Worm (Caenorhabditis elegans) whole organism, early embryonic: ENCODE measurements around the gene C47E8.11.

Experiments
- B0310.2 ChIP-seq: sonication (generic microtip); optimal IDR thresholded peaks from 2 replicates; lab custom pipeline; 2016; ENCODE audit warnings: mild to moderate bottlenecking, missing genetic modification characterization, missing compliant biosample characterization
- F13C5.2 ChIP-seq: sonication (generic microtip); optimal IDR thresholded peaks from 2 replicates; lab custom pipeline; 2017; ENCODE audit warnings: mild to moderate bottlenecking, missing genetic modification characterization, inconsistent platforms, missing compliant biosample characterization
- aly-1 ChIP-seq: sonication (generic microtip); optimal IDR thresholded peaks from 2 replicates; lab custom pipeline; 2016; ENCODE audit warnings: missing genetic modification characterization, missing compliant biosample characterization
- ama-1 ChIP-seq: fragments of 150-350 bp; optimal IDR thresholded peaks from 2 replicates; lab custom pipeline; 2014
- ceh-13 ChIP-seq: fragments of 200-800 bp; sonication (Bioruptor generic); optimal IDR thresholded peaks from 2 replicates; lab custom pipeline; 2018; ENCODE audit warnings: mild to moderate bottlenecking, missing genetic modification characterization, missing compliant biosample characterization
- ceh-36 ChIP-seq: sonication (generic microtip); optimal IDR thresholded peaks from 2 replicates; lab custom pipeline; 2016; ENCODE audit warnings: missing genetic modification characterization, inconsistent platforms, missing compliant biosample characterization
- ets-7 ChIP-seq: sonication (generic microtip); optimal IDR thresholded peaks from 2 replicates; lab custom pipeline; 2016; ENCODE audit warnings: missing genotype, missing genetic modification characterization, missing compliant biosample characterization
- flt-1 ChIP-seq: fragments of 200-800 bp; sonication (Bioruptor generic); IDR thresholded peaks from 2 replicates; pipeline ENCODE4 v1.3.6; 2022; ENCODE audit warnings: missing genetic modification characterization, missing compliant biosample characterization
- hmbx-1 ChIP-seq: sonication (generic microtip); optimal IDR thresholded peaks from 2 replicates; lab custom pipeline; 2016; ENCODE audit warnings: mild to moderate bottlenecking, missing genetic modification characterization, missing compliant biosample characterization
- hmg-4 ChIP-seq: fragments of 200-800 bp; sonication (Bioruptor generic); optimal IDR thresholded peaks from 2 replicates; lab custom pipeline; 2018; ENCODE audit warnings: mild to moderate bottlenecking, missing genetic modification characterization, missing compliant biosample characterization
- hnd-1 ChIP-seq: sonication (generic microtip); optimal IDR thresholded peaks from 2 replicates; lab custom pipeline; 2016; ENCODE audit warnings: missing genetic modification characterization, missing compliant biosample characterization
- pes-1 ChIP-seq: fragments of 200-800 bp; sonication (Bioruptor generic); IDR thresholded peaks from 2 replicates; pipeline ENCODE4 v1.3.6; 2022; ENCODE audit warnings: missing genetic modification reagents, missing genetic modification characterization, missing compliant biosample characterization
- scrt-1 ChIP-seq: fragments of 200-800 bp; sonication (Bioruptor generic); IDR thresholded peaks from 2 replicates; pipeline ENCODE4 v1.3.6; 2022; ENCODE audit warnings: missing genetic modification characterization, missing compliant biosample characterization
- sea-1 ChIP-seq: fragments of 200-800 bp; sonication (Bioruptor generic); conservative IDR thresholded peaks from 2 replicates; pipeline ENCODE4 v1.3.6; 2022; ENCODE audit warnings: missing genetic modification characterization, missing compliant biosample characterization
- tbx-11 ChIP-seq: fragments of 200-800 bp; sonication (Bioruptor generic); IDR thresholded peaks from 2 replicates; pipeline ENCODE4 v1.3.6; 2022; ENCODE audit warnings: missing genetic modification characterization, missing compliant biosample characterization
- tbx-37 ChIP-seq: fragments of 200-800 bp; sonication (Bioruptor generic); conservative IDR thresholded peaks from 2 replicates; pipeline ENCODE4 v1.3.6; 2022; ENCODE audit warnings: missing genetic modification reagents, missing genetic modification characterization, missing compliant biosample characterization
- tra-4 ChIP-seq: sonication (generic microtip); optimal IDR thresholded peaks from 2 replicates; lab custom pipeline; 2017; ENCODE audit warnings: missing genetic modification characterization, missing compliant biosample characterization

The C47E8.11 gene

DNA sequence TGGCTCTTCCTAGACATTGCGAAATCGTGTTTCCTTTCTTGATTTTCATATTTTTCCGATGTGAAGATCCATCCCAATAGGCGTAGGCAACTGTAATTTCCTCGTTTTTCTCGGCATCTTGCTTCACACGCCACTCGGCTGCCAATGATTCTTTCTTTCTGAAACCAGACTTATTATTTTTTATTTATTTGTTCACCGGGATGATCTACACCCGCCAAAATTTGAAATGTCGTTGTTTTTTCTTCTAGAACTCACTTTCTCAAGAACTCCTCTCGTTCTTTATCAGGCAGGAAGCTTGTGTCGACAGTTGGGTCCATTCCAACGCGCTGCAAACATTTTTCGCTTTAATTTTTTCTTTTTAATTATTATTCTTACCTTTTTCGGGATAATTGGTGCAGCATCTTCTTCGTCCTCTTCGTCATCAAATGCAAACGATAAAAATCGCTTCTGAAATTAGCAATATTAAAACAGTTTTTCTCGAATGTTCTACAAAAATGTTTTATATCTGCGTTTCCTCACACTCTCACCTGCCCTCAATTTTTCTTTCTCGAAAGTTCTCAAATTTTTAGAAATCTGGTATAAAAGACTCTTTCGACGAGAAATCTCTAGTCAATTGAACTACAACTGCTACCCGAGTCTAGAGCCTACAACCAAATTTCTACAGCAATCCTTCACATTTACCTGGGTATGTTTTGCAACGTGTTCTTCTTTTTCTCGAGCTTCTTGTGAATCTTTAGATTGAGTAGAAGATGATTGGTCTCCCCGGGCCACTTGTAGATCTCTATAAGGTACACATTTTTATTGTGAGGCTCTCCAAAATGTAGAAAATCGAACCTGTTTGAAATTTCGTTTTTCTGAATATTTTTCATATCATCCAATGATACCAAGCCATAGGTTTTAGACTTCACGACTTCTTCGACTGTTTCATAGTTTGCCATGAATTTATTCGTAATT, 3.8 kb upstream of the C47E8.11 start, which contains the start of gene hsp-90:
Gene hsp-90, plus strand, starts transcription at position 560 of the 954 bp plus-strand sequence.
- TF ChIP-seq aly-1 (tag; lab: Kevin White, UChicago) (no peak), B0310.2 (tag; lab: Kevin White, UChicago) (no peak), tbx-11 (GFP tag; lab: Robert Waterston, UW) (no peak), ets-7 (tag; lab: Kevin White, UChicago) (no peak), tbx-37 (GFP tag; lab: Robert Waterston, UW) (no peak), ceh-36 (tag; lab: Kevin White, UChicago) (no peak), pes-1 (GFP tag; lab: Robert Waterston, UW) (no peak), F13C5.2 (no peak), hmbx-1 (tag; lab: Kevin White, UChicago) (no peak), sea-1 (GFP tag; lab: Robert Waterston, UW) (no peak), scrt-1 (GFP tag; lab: Robert Waterston, UW) (no peak), ama-1 (lab: Kevin White, UChicago) (no peak)

DNA sequence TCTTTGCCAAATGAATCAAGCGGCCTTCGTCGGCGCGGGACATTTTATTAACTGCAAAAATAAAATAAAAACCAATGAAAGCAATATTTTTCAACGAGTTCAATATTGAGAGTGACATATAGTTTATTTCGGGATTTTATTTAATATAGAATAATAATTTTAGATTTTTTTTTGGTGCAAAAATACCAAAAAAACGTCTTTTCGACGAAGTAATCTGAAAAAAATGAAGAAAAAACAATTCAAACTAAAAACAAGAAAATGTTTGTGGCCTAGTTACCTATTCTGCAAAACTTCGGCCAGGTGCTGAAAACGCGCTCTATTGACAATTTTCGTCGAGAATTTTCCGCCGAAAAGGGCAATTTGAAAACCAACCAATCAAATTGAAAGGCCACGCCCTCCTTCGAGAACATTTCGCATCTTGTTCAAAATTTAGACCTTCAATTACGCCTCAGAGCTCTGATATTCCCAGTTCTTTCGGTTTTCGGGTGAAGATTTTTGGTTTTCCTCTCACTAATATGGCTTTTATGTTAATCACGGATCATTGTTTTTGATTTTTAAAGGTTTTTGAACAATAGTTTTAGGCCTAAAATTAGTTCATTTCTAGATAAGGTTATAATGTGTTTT, 2.9 kb upstream of the C47E8.11 start, which contains the start of gene C47E8.4:
Gene C47E8.4, minus strand, starts transcription at position 51 of the 624 bp plus-strand sequence.
- no peak for TF ChIP-seq ets-7 (tag; lab: Kevin White, UChicago)
- TF ChIP-seq tbx-37 (GFP tag; lab: Robert Waterston, UW): peak; percentile 75
- TF ChIP-seq scrt-1 (GFP tag; lab: Robert Waterston, UW): no peak
- TF ChIP-seq ceh-13 (GFP tag; lab: Kevin White, UChicago): no peak
- TF ChIP-seq hnd-1 (tag; lab: Kevin White, UChicago): no peak
- TF ChIP-seq B0310.2 (tag; lab: Kevin White, UChicago): no peak
- TF ChIP-seq hmbx-1 (tag; lab: Kevin White, UChicago): no peak
- no peak for TF ChIP-seq ceh-36 (tag; lab: Kevin White, UChicago)
- TF ChIP-seq tra-4: peak; percentile 57
- TF ChIP-seq aly-1 (tag; lab: Kevin White, UChicago): no peak
- TF ChIP-seq hmg-4: peak; percentile 36
- TF ChIP-seq tbx-11 (GFP tag; lab: Robert Waterston, UW): no peak
- TF ChIP-seq ama-1 (lab: Kevin White, UChicago): peak; percentile 66
- peak; percentile 34; the same call in 1 of the 2 replicates for TF ChIP-seq flt-1 (GFP tag; lab: Robert Waterston, UW)
- TF ChIP-seq sea-1 (GFP tag; lab: Robert Waterston, UW): no peak
- peak; percentile 54; the same call in 1 of the 2 replicates for TF ChIP-seq pes-1 (GFP tag; lab: Robert Waterston, UW)

- TF ChIP-seq ets-7 (tag; lab: Kevin White, UChicago) (no peak), scrt-1 (GFP tag; lab: Robert Waterston, UW) (0 out of 2 replicates have a peak, but pooled peaks have one; percentile 39), flt-1 (GFP tag; lab: Robert Waterston, UW) (no peak; the same call in 1 of the 2 replicates)
Observed at ce11 chrV:14686231-14687105, 1.9 kb upstream of the C47E8.11 start.

- no peak for TF ChIP-seq tbx-37 (GFP tag; lab: Robert Waterston, UW)
- TF ChIP-seq hmbx-1 (tag; lab: Kevin White, UChicago): no peak
- TF ChIP-seq scrt-1 (GFP tag; lab: Robert Waterston, UW): 0 out of 2 replicates have a peak, but pooled peaks have one; percentile 41
- peak; percentile 26; the same call in 1 of the 2 replicates for TF ChIP-seq flt-1 (GFP tag; lab: Robert Waterston, UW)
- no peak for TF ChIP-seq ceh-36 (tag; lab: Kevin White, UChicago)
- TF ChIP-seq hmg-4: no peak
- TF ChIP-seq tra-4: no peak
- TF ChIP-seq ets-7 (tag; lab: Kevin White, UChicago): no peak
Observed at ce11 chrV:14687106-14687964, 1.1 kb upstream of the C47E8.11 start.

- peak; percentile 84 for TF ChIP-seq flt-1 (GFP tag; lab: Robert Waterston, UW)
- peak; percentile 40 for TF ChIP-seq tra-4
- TF ChIP-seq ets-7 (tag; lab: Kevin White, UChicago): no peak
- peak; percentile 58 for TF ChIP-seq ceh-13 (GFP tag; lab: Kevin White, UChicago)
- peak; percentile 32 for TF ChIP-seq hnd-1 (tag; lab: Kevin White, UChicago)
- TF ChIP-seq ama-1 (lab: Kevin White, UChicago): no peak
- TF ChIP-seq scrt-1 (GFP tag; lab: Robert Waterston, UW): 0 out of 2 replicates have a peak, but pooled peaks have one; percentile 72
- peak; percentile 57 for TF ChIP-seq aly-1 (tag; lab: Kevin White, UChicago)
- peak; percentile 73; the same call in 1 of the 2 replicates for TF ChIP-seq tbx-11 (GFP tag; lab: Robert Waterston, UW)
- no peak for TF ChIP-seq F13C5.2
- peak; percentile 43 for TF ChIP-seq B0310.2 (tag; lab: Kevin White, UChicago)
- peak; percentile 79 for TF ChIP-seq sea-1 (GFP tag; lab: Robert Waterston, UW)
- peak; percentile 84 for TF ChIP-seq pes-1 (GFP tag; lab: Robert Waterston, UW)
- no peak for TF ChIP-seq hmbx-1 (tag; lab: Kevin White, UChicago)
- peak; percentile 26 for TF ChIP-seq hmg-4
- peak; percentile 64 for TF ChIP-seq tbx-37 (GFP tag; lab: Robert Waterston, UW)
- TF ChIP-seq ceh-36 (tag; lab: Kevin White, UChicago): no peak
Observed at ce11 chrV:14689060-14689750, 789 bp downstream of the C47E8.11 start, which contains the start of gene gasr-8. Gene gasr-8, plus strand, starts transcription at chrV:14689110.
